Worm (Caenorhabditis elegans) whole organism, L3 larva: ENCODE results near the gene syx-18.

ENCODE experiments used
- R02D3.7 ChIP-seq: fragments of 150-350 bp; optimal IDR thresholded peaks from 2 replicates; lab custom pipeline; 2014; ENCODE audit warnings: missing biosample characterization, missing genetic modification characterization
- ZK546.5 ChIP-seq: sonication (generic microtip); optimal IDR thresholded peaks from 2 replicates; lab custom pipeline; 2017; ENCODE audit warnings: missing biosample characterization, missing genetic modification characterization
- aly-2 ChIP-seq: fragments of 150-350 bp; optimal IDR thresholded peaks from 2 replicates; lab custom pipeline; 2014; ENCODE audit warnings: missing biosample characterization, missing genetic modification characterization
- ama-1 ChIP-seq: fragments of 150-350 bp; optimal IDR thresholded peaks from 2 replicates; lab custom pipeline; 2018
- ceh-16 ChIP-seq: sonication (generic microtip); optimal IDR thresholded peaks from 2 replicates; lab custom pipeline; 2017; ENCODE audit warnings: missing biosample characterization, missing genetic modification characterization
- ceh-28 ChIP-seq: fragments of 150-350 bp; optimal IDR thresholded peaks from 2 replicates; lab custom pipeline; 2014; ENCODE audit warnings: missing biosample characterization, missing genetic modification reagents, missing genetic modification characterization
- ceh-82 ChIP-seq: fragments of 150-350 bp; optimal IDR thresholded peaks from 2 replicates; lab custom pipeline; 2014; ENCODE audit warnings: missing biosample characterization, missing genetic modification characterization
- ceh-9 ChIP-seq: sonication (generic microtip); optimal IDR thresholded peaks from 2 replicates; lab custom pipeline; 2018; ENCODE audit warnings: missing biosample characterization, missing genetic modification characterization
- egl-5 ChIP-seq: fragments of 150-350 bp; optimal IDR thresholded peaks from 2 replicates; lab custom pipeline; 2017; ENCODE audit warnings: missing biosample characterization, missing genetic modification reagents, missing genetic modification characterization, inconsistent platforms
- elt-2 ChIP-seq: sonication (generic microtip); optimal IDR thresholded peaks from 2 replicates; lab custom pipeline; 2016; ENCODE audit warnings: missing genetic modification reagents, mild to moderate bottlenecking, missing genetic modification characterization, missing compliant biosample characterization
- elt-3 ChIP-seq, 3 experiments: fragments of 150-350 bp in 1 of 3; sonication (generic microtip) in 2 of 3; optimal IDR thresholded peaks; 2 replicates in 2 of 3; 4 replicates in 1 of 3; lab custom pipeline; 2014 to 2017; ENCODE audit warnings: missing biosample characterization in 3 of 3, missing genetic modification characterization in 3 of 3
- eor-1 ChIP-seq, 2 experiments: fragments of 150-350 bp; optimal IDR thresholded peaks; 2 replicates each; lab custom pipeline; 2014 to 2018; ENCODE audit warnings: missing biosample characterization in 2 of 2, missing genetic modification characterization in 2 of 2
- fkh-10 ChIP-seq: sonication (generic microtip); optimal IDR thresholded peaks from 2 replicates; lab custom pipeline; 2017; ENCODE audit warnings: missing biosample characterization, missing genetic modification reagents, missing genetic modification characterization
- hmg-11 ChIP-seq: sonication (generic microtip); optimal IDR thresholded peaks from 2 replicates; lab custom pipeline; 2016; ENCODE audit warnings: missing genetic modification characterization, missing compliant biosample characterization
- jun-1 ChIP-seq: fragments of 150-350 bp; optimal IDR thresholded peaks from 2 replicates; lab custom pipeline; 2014; ENCODE audit warnings: missing biosample characterization, missing genetic modification reagents, missing genetic modification characterization
- lin-15B ChIP-seq: fragments of 150-350 bp; optimal IDR thresholded peaks from 2 replicates; lab custom pipeline; 2014; ENCODE audit warnings: missing biosample characterization, missing genetic modification characterization
- lin-39 ChIP-seq: fragments of 150-350 bp; optimal IDR thresholded peaks from 2 replicates; lab custom pipeline; 2018; ENCODE audit warnings: missing biosample characterization, missing genetic modification reagents, missing genetic modification characterization
- lsy-12 ChIP-seq: sonication (generic microtip); optimal IDR thresholded peaks from 2 replicates; lab custom pipeline; 2016; ENCODE audit warnings: mild to moderate bottlenecking, missing genetic modification characterization, missing compliant biosample characterization
- nfya-1 ChIP-seq: sonication (generic microtip); optimal IDR thresholded peaks from 2 replicates; lab custom pipeline; 2017; ENCODE audit warnings: missing genetic modification characterization, mild to moderate bottlenecking, missing compliant biosample characterization, antibody characterized with exemption, moderate library complexity; ENCODE audit not compliant: insufficient read depth
- nhr-12 ChIP-seq: fragments of 150-350 bp; optimal IDR thresholded peaks from 2 replicates; lab custom pipeline; 2014; ENCODE audit warnings: missing biosample characterization, missing genetic modification characterization
- nhr-23 ChIP-seq: fragments of 150-350 bp; optimal IDR thresholded peaks from 2 replicates; lab custom pipeline; 2014; ENCODE audit warnings: missing biosample characterization, missing genetic modification reagents, missing genetic modification characterization
- nhr-237 ChIP-seq: fragments of 150-350 bp; optimal IDR thresholded peaks from 2 replicates; lab custom pipeline; 2014; ENCODE audit warnings: missing biosample characterization, missing genetic modification characterization
- nhr-25 ChIP-seq: sonication (generic microtip); optimal IDR thresholded peaks from 2 replicates; lab custom pipeline; 2017; ENCODE audit warnings: missing biosample characterization, missing genetic modification characterization
- nhr-28 ChIP-seq: fragments of 150-350 bp; optimal IDR thresholded peaks from 2 replicates; lab custom pipeline; 2014; ENCODE audit warnings: missing biosample characterization, missing genetic modification characterization
- nhr-43 ChIP-seq: sonication (generic microtip); optimal IDR thresholded peaks from 2 replicates; lab custom pipeline; 2016; ENCODE audit warnings: mild to moderate bottlenecking, missing genetic modification characterization, missing compliant biosample characterization; ENCODE audit not compliant: poor library complexity, severe bottlenecking
- nhr-67 ChIP-seq: fragments of 150-350 bp; optimal IDR thresholded peaks from 2 replicates; lab custom pipeline; 2014; ENCODE audit warnings: missing biosample characterization, missing genetic modification characterization
- nhr-76 ChIP-seq: fragments of 150-350 bp; sonication (generic microtip); optimal IDR thresholded peaks from 5 replicates; lab custom pipeline; 2014; ENCODE audit warnings: missing biosample characterization, missing genetic modification characterization
- nhr-77 ChIP-seq: fragments of 150-350 bp; optimal IDR thresholded peaks from 2 replicates; lab custom pipeline; 2014; ENCODE audit warnings: missing biosample characterization, missing genetic modification characterization
- pqm-1 ChIP-seq: fragments of 150-350 bp; optimal IDR thresholded peaks from 2 replicates; lab custom pipeline; 2017; ENCODE audit warnings: missing biosample characterization, missing genetic modification characterization, inconsistent platforms
- sea-2 ChIP-seq: fragments of 150-350 bp; sonication (generic microtip); optimal IDR thresholded peaks from 4 replicates; lab custom pipeline; 2014; ENCODE audit warnings: missing biosample characterization, missing genetic modification reagents, missing genetic modification characterization
- skn-1 ChIP-seq: fragments of 150-350 bp; optimal IDR thresholded peaks from 2 replicates; lab custom pipeline; 2014; ENCODE audit warnings: missing biosample characterization, missing genetic modification characterization
- snpc-4 ChIP-seq: fragments of 150-350 bp; optimal IDR thresholded peaks from 2 replicates; lab custom pipeline; 2014; ENCODE audit warnings: missing biosample characterization, missing genetic modification characterization
- tbx-2 ChIP-seq: sonication (generic microtip); optimal IDR thresholded peaks from 2 replicates; lab custom pipeline; 2016; ENCODE audit warnings: mild to moderate bottlenecking, missing genetic modification characterization, missing compliant biosample characterization
- unc-62 ChIP-seq: fragments of 150-350 bp; sonication (generic microtip); optimal IDR thresholded peaks from 4 replicates; lab custom pipeline; 2014; ENCODE audit warnings: missing biosample characterization, missing genetic modification reagents, missing genetic modification characterization
- zag-1 ChIP-seq: fragments of 150-350 bp; optimal IDR thresholded peaks from 2 replicates; lab custom pipeline; 2014; ENCODE audit warnings: missing biosample characterization, missing genetic modification characterization
- ztf-11 ChIP-seq: fragments of 150-350 bp; optimal IDR thresholded peaks from 2 replicates; lab custom pipeline; 2014; ENCODE audit warnings: missing biosample characterization, missing genetic modification characterization

syx-18 gene

DNA sequence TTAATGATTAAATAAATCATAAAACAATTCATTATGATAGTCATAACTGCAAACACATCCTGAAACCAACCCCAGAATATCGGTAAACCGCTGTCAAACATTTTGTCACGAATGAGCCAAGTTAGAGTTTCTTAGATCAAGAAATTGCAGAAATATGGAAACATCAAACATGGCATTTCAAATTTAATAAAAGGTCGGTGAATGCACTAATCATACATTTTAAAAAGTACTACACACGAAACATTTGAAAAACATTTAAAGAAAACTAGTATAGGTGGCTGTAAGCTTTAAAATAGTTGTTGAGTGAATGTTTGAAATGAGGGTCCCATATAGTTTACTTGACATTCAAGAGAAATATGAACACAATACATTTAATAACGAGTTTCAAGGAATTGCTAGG, 13.5 kb upstream of the syx-18 start, which contains the start of gene str-180:
Gene str-180 (minus strand): TSS at position 101 of the 400 bp plus-strand sequence.
- TF ChIP-seq ama-1 (no peak), zag-1 (tag; lab: Kevin White, UChicago) (no peak), elt-3 (tag; optimal IDR thresholded peaks at IDR 0.05; lab: Kevin White, UChicago) (no peak), nhr-12 (tag; lab: Kevin White, UChicago) (no peak), nhr-43 (no peak), nhr-25 (tag; lab: Kevin White, UChicago) (no peak)

DNA sequence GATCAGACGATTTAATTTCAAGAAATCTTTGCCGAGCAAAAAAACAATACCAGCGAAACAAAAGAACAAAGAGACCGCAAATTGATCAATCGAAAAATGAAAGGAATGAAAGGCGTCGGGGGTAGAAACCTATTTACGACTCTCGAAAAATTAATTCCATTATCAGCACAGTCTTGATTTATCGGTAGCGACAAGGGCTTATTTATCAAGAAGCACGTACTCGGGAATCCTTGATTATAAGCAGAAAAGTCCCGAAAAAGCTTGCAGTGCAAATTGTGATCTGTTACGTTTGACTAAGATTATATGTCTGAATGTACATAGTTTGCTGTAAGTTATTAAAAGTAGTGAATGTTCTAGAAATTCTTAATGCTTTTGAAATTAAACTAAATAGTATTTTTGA, 11.3 kb upstream of the syx-18 start:
- peak; percentile 58 for TF ChIP-seq elt-2 (tag; lab: Kevin White, UChicago)
- no peak for TF ChIP-seq aly-2 (tag; lab: Kevin White, UChicago)
- TF ChIP-seq pqm-1 (tag; lab: Kevin White, UChicago) = peak; percentile 76
- TF ChIP-seq jun-1 (tag; lab: Kevin White, UChicago) = no peak

DNA sequence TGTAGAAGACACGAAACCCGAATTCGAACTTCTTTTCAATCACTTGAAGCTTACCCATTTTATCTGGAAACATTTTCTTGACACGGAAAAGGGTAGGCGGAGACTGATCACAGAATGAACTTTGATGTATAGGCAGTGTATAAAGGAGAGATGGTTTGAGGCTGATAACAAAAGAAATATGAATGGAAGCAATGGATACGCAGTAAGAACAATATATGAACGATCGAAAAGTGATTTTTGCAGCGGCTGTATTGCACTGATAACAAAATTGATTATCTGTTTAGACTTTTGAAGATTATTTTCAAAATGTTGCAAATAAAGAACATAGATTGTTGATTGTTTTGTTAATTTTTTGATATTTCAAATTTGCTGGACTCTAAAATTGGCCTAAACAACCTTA, 10.5 kb upstream of the syx-18 start, which contains the start of gene pmp-5:
Gene pmp-5 (minus strand): TSS at position 63 of the 400 bp plus-strand sequence.
- TF ChIP-seq sea-2 (GFP tag; lab: Kevin White, UChicago) (no peak), nhr-76 (tag; lab: Kevin White, UChicago) (no peak), unc-62 (GFP tag; lab: Kevin White, UChicago) (no peak), eor-1 (tag; optimal IDR thresholded peaks at IDR 0.05; lab: Kevin White, UChicago) (no peak), ZK546.5 (tag; lab: Kevin White, UChicago) (no peak), elt-3 (tag; optimal IDR thresholded peaks at IDR 0.05; lab: Kevin White, UChicago) (no peak), pqm-1 (tag; lab: Kevin White, UChicago) (peak; percentile 83), ceh-16 (tag; lab: Kevin White, UChicago) (no peak), elt-2 (tag; lab: Kevin White, UChicago) (peak; percentile 89), lin-15B (tag; lab: Kevin White, UChicago) (no peak), jun-1 (tag; lab: Kevin White, UChicago) (peak; percentile 14), nhr-77 (no peak), nhr-12 (tag; lab: Kevin White, UChicago) (no peak)

DNA sequence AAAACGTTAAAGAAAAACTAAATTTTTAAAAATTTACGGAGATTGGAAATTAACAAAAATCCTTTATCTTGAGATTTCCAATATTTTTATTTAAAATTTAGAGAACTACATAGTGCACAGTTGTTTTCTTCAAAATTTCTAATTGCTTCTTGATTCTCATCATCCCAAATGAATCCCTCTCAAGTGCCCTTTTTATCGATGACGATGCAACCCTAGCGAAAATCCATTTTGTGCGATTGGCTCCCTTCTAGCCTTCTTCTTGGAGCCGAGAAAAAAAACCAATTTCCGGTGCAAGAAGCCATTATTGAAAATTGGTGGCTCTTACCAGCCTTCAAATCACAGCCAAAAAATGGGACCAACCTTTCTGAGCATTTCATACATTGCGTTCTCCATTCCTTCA, 7.3 kb upstream of the syx-18 start:
- TF ChIP-seq elt-3 (tag; optimal IDR thresholded peaks at IDR 0.05; lab: Kevin White, UChicago) (no peak), fkh-10 (GFP tag; lab: Kevin White, UChicago) (no peak), ztf-11 (tag; lab: Kevin White, UChicago) (no peak), ceh-16 (tag; lab: Kevin White, UChicago) (no peak), eor-1 (tag; optimal IDR thresholded peaks at IDR 0.05; lab: Kevin White, UChicago) (no peak), nhr-28 (tag; lab: Kevin White, UChicago) (no peak), skn-1 (tag; lab: Kevin White, UChicago) (no peak), ceh-82 (no peak), nfya-1 (tag; lab: Kevin White, UChicago) (no peak), elt-2 (tag; lab: Kevin White, UChicago) (no peak)

DNA sequence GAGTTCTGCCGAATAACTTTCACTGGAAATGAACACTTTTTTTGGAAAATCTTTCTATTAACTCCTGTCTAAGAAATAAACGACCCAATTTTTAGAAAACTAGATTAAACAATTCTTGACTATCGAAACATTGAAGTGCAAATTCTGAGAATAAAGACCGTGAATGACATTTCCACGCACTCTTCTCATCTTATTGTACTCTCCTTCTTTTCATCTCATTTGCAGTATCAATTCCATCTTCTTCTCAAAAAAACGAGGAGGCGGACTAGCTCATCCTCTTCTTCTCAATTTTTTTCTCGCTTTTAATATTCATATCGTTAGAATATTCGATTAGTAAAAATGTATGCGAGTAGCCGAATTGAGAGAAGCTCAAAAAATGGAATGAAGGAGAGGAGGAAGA, 6.4 kb upstream of the syx-18 start:
- TF ChIP-seq elt-2 (tag; lab: Kevin White, UChicago) = no peak
- TF ChIP-seq ceh-82 = no peak

DNA sequence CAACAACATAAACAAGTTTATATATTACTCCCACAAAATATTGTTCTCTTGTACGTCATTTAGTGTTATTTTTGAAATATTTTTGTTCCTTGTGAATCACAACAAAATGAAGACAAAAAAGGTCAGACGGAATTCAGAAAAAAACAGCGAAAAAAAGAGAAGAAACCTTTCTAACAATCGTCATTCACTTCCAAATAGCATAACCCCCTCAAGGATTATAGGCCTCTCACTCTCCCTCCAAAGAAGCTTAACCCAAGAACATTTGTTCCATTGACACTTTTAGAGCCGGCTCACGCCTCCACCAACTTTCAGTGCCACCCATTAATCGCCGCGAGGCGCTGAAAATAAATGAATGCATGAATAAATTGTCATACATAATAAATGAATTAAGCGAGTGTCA, 4.3 kb upstream of the syx-18 start:
- TF ChIP-seq R02D3.7 (no peak), lin-39 (tag; lab: Kevin White, UChicago) (peak; percentile 24)
- TF ChIP-seq, all 47 proteins: peak for 1

DNA sequence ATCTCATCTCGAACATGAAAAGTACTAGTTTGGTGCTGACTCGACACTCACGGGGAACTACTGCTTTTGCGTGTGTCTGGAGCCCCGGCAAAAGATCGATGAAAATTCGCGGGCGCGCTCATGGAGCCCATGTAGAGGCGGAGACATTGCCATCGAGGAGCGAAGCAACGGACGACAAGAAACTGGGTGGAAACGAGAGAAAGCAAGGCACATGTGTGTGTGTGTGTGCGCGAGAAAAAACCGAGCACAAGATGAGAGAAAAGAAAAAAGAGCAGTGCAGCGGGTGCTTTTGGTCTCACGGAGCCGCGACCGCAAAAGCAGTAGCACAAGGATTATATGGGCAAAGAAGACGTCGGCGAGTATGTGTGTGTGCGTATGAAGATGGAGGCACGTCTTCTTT, 3.5 kb upstream of the syx-18 start:
- TF ChIP-seq lin-15B (tag; lab: Kevin White, UChicago) (peak; percentile 52), ceh-82 (peak; percentile 85), ceh-9 (no peak), tbx-2 (tag; lab: Kevin White, UChicago) (peak; percentile 5), ama-1 (no peak), hmg-11 (tag; lab: Kevin White, UChicago) (peak; percentile 83), unc-62 (GFP tag; lab: Kevin White, UChicago) (peak; percentile 9), nhr-76 (tag; lab: Kevin White, UChicago) (no peak), ceh-16 (tag; lab: Kevin White, UChicago) (no peak), fkh-10 (GFP tag; lab: Kevin White, UChicago) (no peak), lin-39 (tag; lab: Kevin White, UChicago) (peak; percentile 86), ZK546.5 (tag; lab: Kevin White, UChicago) (no peak), elt-2 (tag; lab: Kevin White, UChicago) (no peak), nhr-23 (tag; lab: Kevin White, UChicago) (no peak), zag-1 (tag; lab: Kevin White, UChicago) (no peak), lsy-12 (no peak), nhr-67 (no peak), R02D3.7 (no peak), nhr-77 (no peak), snpc-4 (tag; lab: Kevin White, UChicago) (peak; percentile 81), ceh-28 (tag; lab: Kevin White, UChicago) (no peak), egl-5 (tag; lab: Kevin White, UChicago) (no peak), nfya-1 (tag; lab: Kevin White, UChicago) (peak; percentile 57), nhr-237 (tag; lab: Kevin White, UChicago) (no peak), elt-3 (tag; optimal IDR thresholded peaks at IDR 0.05; lab: Kevin White, UChicago) (no peak)
